Worm (Caenorhabditis elegans): ENCODE results near the gene smoc-1.

Gene smoc-1

DNA sequence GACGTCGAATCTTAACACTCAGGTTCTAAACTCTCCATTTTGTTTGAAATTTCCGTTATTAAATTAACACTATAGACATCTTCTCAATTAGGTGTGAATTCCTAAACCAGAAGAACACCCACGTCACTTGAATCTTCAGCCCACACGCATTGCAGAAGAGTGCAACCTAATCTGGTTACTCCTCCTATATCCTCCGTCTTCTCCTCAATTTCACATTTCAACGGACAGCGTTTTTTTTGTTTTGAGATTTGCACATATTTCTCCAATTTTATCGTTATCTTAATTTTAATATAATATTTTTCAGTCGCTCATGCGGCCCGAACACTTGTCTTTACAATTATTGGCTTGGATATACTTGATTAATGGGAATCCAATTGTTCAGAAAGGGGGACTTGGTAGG is at the start of gene smoc-1:
smoc-1 (plus strand) TSS at position 301 of the 400 bp plus-strand sequence.
- TF ChIP-seq elt-2 (tag; optimal IDR thresholded peaks at IDR 0.05) (no peak), zag-1 (tag; optimal IDR thresholded peaks at IDR 0.05) (no peak), nhr-11 (tag; optimal IDR thresholded peaks at IDR 0.05) (no peak), fkh-2 (tag; optimal IDR thresholded peaks at IDR 0.05) (no peak), ztf-11 (tag; optimal IDR thresholded peaks at IDR 0.05) (no peak), lin-15B (tag; optimal IDR thresholded peaks at IDR 0.05) (no peak), pqm-1 (tag; optimal IDR thresholded peaks at IDR 0.05) (no peak), nhr-23 (tag; optimal IDR thresholded peaks at IDR 0.05) (no peak), nhr-77 (tag; optimal IDR thresholded peaks at IDR 0.05) (no peak), egl-27 (tag; optimal IDR thresholded peaks at IDR 0.05) (no peak)

ce11 chrV:11711751-11712150 is 45.7 kb upstream of the smoc-1 start:
- no peak for TF ChIP-seq hmg-11 (tag; optimal IDR thresholded peaks at IDR 0.05)
- no peak for TF ChIP-seq ztf-11 (tag; optimal IDR thresholded peaks at IDR 0.05)
- no peak for TF ChIP-seq nhr-11 (tag; optimal IDR thresholded peaks at IDR 0.05)
- no peak for TF ChIP-seq eor-1 (tag; optimal IDR thresholded peaks at IDR 0.05)
- TF ChIP-seq mdl-1 (tag; optimal IDR thresholded peaks at IDR 0.05): no peak
- no peak for TF ChIP-seq elt-2 (tag; optimal IDR thresholded peaks at IDR 0.05)
- TF ChIP-seq nhr-25 (tag; optimal IDR thresholded peaks at IDR 0.05): no peak
- TF ChIP-seq tbx-2 (tag; optimal IDR thresholded peaks at IDR 0.05): no peak
- no peak for TF ChIP-seq egl-27 (tag; optimal IDR thresholded peaks at IDR 0.05)
- TF ChIP-seq lin-15B (tag; optimal IDR thresholded peaks at IDR 0.05): no peak
- TF ChIP-seq ceh-28 (tag; optimal IDR thresholded peaks at IDR 0.05): no peak

DNA sequence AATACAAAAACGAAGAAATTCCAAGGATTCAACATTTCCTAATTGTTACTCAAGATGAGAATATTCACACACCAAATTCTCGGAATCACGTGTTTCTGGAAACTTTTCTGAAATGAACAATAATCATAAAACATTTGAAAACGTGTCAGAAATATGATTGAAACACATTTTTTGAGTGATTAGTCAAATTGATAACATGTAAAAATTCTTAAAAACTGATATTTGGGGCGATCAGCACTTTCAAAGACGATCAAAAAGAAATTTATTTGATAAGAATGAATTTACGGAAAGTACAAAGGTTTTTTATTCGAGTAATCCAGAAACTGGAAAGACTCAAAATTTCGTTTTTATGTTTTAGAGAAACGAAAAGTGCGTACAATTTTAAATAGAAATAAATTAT is 41.7 kb upstream of the smoc-1 start, which contains the start of gene tre-3:
tre-3 (minus strand) TSS at position 107 of the 400 bp plus-strand sequence.
- TF ChIP-seq fos-1 (tag; optimal IDR thresholded peaks at IDR 0.05) (no peak), ztf-4 (tag; optimal IDR thresholded peaks at IDR 0.05) (no peak), elt-2 (tag; optimal IDR thresholded peaks at IDR 0.05) (peak; percentile 59), pqm-1 (tag; optimal IDR thresholded peaks at IDR 0.05) (peak; percentile 53)

DNA sequence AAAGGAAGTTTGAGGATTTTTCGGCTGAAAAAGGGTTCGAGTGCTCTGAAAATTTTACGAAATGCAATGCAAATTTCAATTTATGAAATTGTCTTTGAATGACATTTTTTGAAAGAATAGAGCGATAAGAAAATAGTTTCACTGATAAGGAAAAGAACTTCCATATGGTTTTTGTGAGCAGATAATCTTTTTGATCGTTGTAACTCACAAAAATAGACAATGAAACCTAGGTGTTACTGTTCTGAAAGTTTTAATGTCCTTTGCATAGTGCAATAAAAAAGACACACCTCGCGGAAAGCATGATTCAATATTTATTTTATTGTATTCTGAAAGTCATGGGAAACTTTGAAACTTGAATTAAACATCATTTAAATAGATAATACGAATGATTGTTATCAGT is 40.5 kb upstream of the smoc-1 start:
- TF ChIP-seq ceh-28 (tag; optimal IDR thresholded peaks at IDR 0.05): no peak
- TF ChIP-seq elt-2 (tag; optimal IDR thresholded peaks at IDR 0.05): peak; percentile 78
- peak; percentile 71 for TF ChIP-seq pqm-1 (tag; optimal IDR thresholded peaks at IDR 0.05)
- no peak for TF ChIP-seq nhr-28 (tag; optimal IDR thresholded peaks at IDR 0.05)

DNA sequence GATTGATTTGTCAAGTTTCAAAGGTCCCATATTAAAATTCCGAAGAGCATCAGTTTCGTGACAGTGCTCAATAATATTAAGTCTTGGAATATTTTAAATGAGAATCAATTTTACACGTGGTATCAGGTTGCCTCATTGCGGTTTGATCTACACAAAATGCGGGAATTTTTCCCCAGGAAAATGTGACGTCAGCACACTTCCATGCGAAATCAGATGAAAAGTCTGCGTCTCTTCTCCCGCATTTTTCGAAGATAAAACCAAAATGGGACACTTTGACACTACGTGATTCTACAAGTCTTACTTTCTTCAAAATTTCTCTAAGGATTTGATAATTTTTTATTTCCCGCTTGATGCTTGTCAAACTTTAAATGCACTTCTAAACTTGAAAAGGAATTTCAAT is 34.6 kb upstream of the smoc-1 start:
- TF ChIP-seq ceh-16 (tag; optimal IDR thresholded peaks at IDR 0.05) (no peak), nhr-76 (tag; optimal IDR thresholded peaks at IDR 0.05) (no peak), pha-4 (tag; optimal IDR thresholded peaks at IDR 0.05) (no peak), nfya-1 (tag; optimal IDR thresholded peaks at IDR 0.05; ENCODE audit: insufficient read depth) (no peak), ceh-9 (tag; optimal IDR thresholded peaks at IDR 0.05) (no peak), tbx-2 (tag; optimal IDR thresholded peaks at IDR 0.05) (no peak), daf-12 (tag; optimal IDR thresholded peaks at IDR 0.05) (no peak), elt-1 (tag; optimal IDR thresholded peaks at IDR 0.05) (no peak), mdl-1 (tag; optimal IDR thresholded peaks at IDR 0.05) (no peak), lin-39 (tag; optimal IDR thresholded peaks at IDR 0.05) (no peak), nhr-12 (tag; optimal IDR thresholded peaks at IDR 0.05) (no peak), nhr-237 (tag; optimal IDR thresholded peaks at IDR 0.05) (no peak), elt-3 (tag; optimal IDR thresholded peaks at IDR 0.05) (no peak), lsy-12 (tag; optimal IDR thresholded peaks at IDR 0.05) (no peak), ztf-11 (tag; optimal IDR thresholded peaks at IDR 0.05) (no peak), snpc-4 (tag; optimal IDR thresholded peaks at IDR 0.05) (no peak), ceh-82 (tag; optimal IDR thresholded peaks at IDR 0.05) (no peak), elt-2 (tag; optimal IDR thresholded peaks at IDR 0.05) (no peak), ztf-4 (tag; optimal IDR thresholded peaks at IDR 0.05) (no peak)

ce11 chrV:11725971-11726370 is 31.5 kb upstream of the smoc-1 start, which contains the start of gene daf-11:
Gene daf-11, minus strand, starts transcription at chrV:11726071.
- no peak for TF ChIP-seq ceh-82 (tag; optimal IDR thresholded peaks at IDR 0.05)
- TF ChIP-seq ama-1 (optimal IDR thresholded peaks at IDR 0.05): no peak
- TF ChIP-seq nhr-77 (tag; optimal IDR thresholded peaks at IDR 0.05): no peak
- TF ChIP-seq eor-1 (tag; optimal IDR thresholded peaks at IDR 0.05): no peak
- TF ChIP-seq mdl-1 (tag; optimal IDR thresholded peaks at IDR 0.05): no peak
- no peak for TF ChIP-seq pha-4 (tag; optimal IDR thresholded peaks at IDR 0.05)
- no peak for TF ChIP-seq lsy-12 (tag; optimal IDR thresholded peaks at IDR 0.05)
- TF ChIP-seq elt-3 (tag; optimal IDR thresholded peaks at IDR 0.05): no peak
- no peak for TF ChIP-seq snpc-4 (tag; optimal IDR thresholded peaks at IDR 0.05)
- TF ChIP-seq fkh-10 (GFP tag; optimal IDR thresholded peaks at IDR 0.05): no peak
- no peak for TF ChIP-seq nhr-23 (tag; optimal IDR thresholded peaks at IDR 0.05)
- TF ChIP-seq lin-15B (tag; optimal IDR thresholded peaks at IDR 0.05): no peak
- no peak for TF ChIP-seq ztf-4 (tag; optimal IDR thresholded peaks at IDR 0.05)
- no peak for TF ChIP-seq R02D3.7 (tag; optimal IDR thresholded peaks at IDR 0.05)
- TF ChIP-seq ztf-11 (tag; optimal IDR thresholded peaks at IDR 0.05): no peak
- TF ChIP-seq nfya-1 (tag; optimal IDR thresholded peaks at IDR 0.05; ENCODE audit: insufficient read depth): no peak
- no peak for TF ChIP-seq skn-1 (tag; optimal IDR thresholded peaks at IDR 0.05)
